Worm (Caenorhabditis elegans): ENCODE results near the gene toca-1.
A peak's percentile ranks its signal among the peaks of the same experiment; 100 is the strongest.

toca-1 gene

ce11 chrX:1468057-1468456, 53.2 kb downstream of the toca-1 start:
- TF ChIP-seq unc-42 (tag; optimal IDR thresholded peaks at IDR 0.05): peak; percentile 62
- TF ChIP-seq K09A11.1 (tag; optimal IDR thresholded peaks at IDR 0.05; ENCODE audit: insufficient read depth): no peak
- no peak for TF ChIP-seq odd-2 (tag; optimal IDR thresholded peaks at IDR 0.05)
- no peak for TF ChIP-seq ceh-31 (tag; optimal IDR thresholded peaks at IDR 0.05)
- no peak for TF ChIP-seq ceh-19 (GFP tag; optimal IDR thresholded peaks at IDR 0.05)

- TF ChIP-seq ceh-34 (tag; optimal IDR thresholded peaks at IDR 0.05) (no peak), fax-1 (tag; optimal IDR thresholded peaks at IDR 0.05) (no peak), nfya-1 (tag; optimal IDR thresholded peaks at IDR 0.05) (no peak)
These were observed 56.6 kb downstream of the toca-1 start, which contains the start of gene D1005.6 for ce11 chrX:1464699-1465098. Gene D1005.6, minus strand, starts transcription at chrX:1464799.

All from whole organism, late embryonic.